Worm (Caenorhabditis elegans) whole organism, young adult: ENCODE results near the gene H25K10.2.

Experiments
- ama-1 ChIP-seq, 3 experiments: fragments of 150-350 bp in 1 of 3; sonication (generic microtip) in 2 of 3; optimal IDR thresholded peaks; 2 replicates each; lab custom pipeline; 2014 to 2018; ENCODE audit warnings: missing biosample characterization in 2 of 3, missing genetic modification characterization in 2 of 3, missing genetic modification reagents in 2 of 3
- ceh-79 ChIP-seq: sonication (generic microtip); optimal IDR thresholded peaks from 2 replicates; lab custom pipeline; 2017; ENCODE audit warnings: mild to moderate bottlenecking, missing genetic modification characterization, missing compliant biosample characterization
- lin-26 ChIP-seq: fragments of 200-800 bp; sonication (Bioruptor generic); IDR thresholded peaks from 2 replicates; pipeline ENCODE4 v1.3.6; 2022; ENCODE audit warnings: missing genetic modification reagents, missing genetic modification characterization, missing compliant biosample characterization
- mel-28 ChIP-seq: sonication (generic microtip); optimal IDR thresholded peaks from 2 replicates; lab custom pipeline; 2016; ENCODE audit warnings: borderline replicate concordance, mild to moderate bottlenecking, missing genetic modification characterization, missing compliant biosample characterization
- nhr-27 ChIP-seq: fragments of 200-800 bp; sonication (Bioruptor generic); optimal IDR thresholded peaks from 2 replicates; lab custom pipeline; 2018; ENCODE audit warnings: mild to moderate bottlenecking, missing genetic modification characterization, moderate library complexity, missing compliant biosample characterization
- rcor-1 ChIP-seq: fragments of 200-800 bp; sonication (Bioruptor generic); IDR thresholded peaks from 2 replicates; pipeline ENCODE4 v1.3.6; 2022; ENCODE audit warnings: missing genetic modification reagents, missing genetic modification characterization, missing compliant biosample characterization
- zfh-2 ChIP-seq: fragments of 200-800 bp; sonication (Bioruptor generic); conservative IDR thresholded peaks from 2 replicates; pipeline ENCODE4 v1.3.6; 2022; ENCODE audit warnings: missing genetic modification reagents, missing genetic modification characterization, missing compliant biosample characterization

ce11 chrIV:16203373-16203772 lies 7.4 kb downstream of the H25K10.2 start:
- TF ChIP-seq ama-1 (optimal IDR thresholded peaks at IDR 0.05; lab: Kevin White, UChicago) (no peak), ama-1 (GFP tag; optimal IDR thresholded peaks at IDR 0.05; lab: Kevin White, UChicago) (no peak), ceh-79 (tag; lab: Kevin White, UChicago) (no peak), rcor-1 (GFP tag; lab: Robert Waterston, UW) (no peak), nhr-27 (tag; lab: Kevin White, UChicago) (no peak), mel-28 (tag; lab: Kevin White, UChicago) (no peak), lin-26 (GFP tag; lab: Robert Waterston, UW) (no peak), zfh-2 (GFP tag; lab: Robert Waterston, UW) (no peak)
